Fruit fly (Drosophila melanogaster): Measurements from ENCODE around the gene Cpr76Bd.

Cpr76Bd gene

DNA sequence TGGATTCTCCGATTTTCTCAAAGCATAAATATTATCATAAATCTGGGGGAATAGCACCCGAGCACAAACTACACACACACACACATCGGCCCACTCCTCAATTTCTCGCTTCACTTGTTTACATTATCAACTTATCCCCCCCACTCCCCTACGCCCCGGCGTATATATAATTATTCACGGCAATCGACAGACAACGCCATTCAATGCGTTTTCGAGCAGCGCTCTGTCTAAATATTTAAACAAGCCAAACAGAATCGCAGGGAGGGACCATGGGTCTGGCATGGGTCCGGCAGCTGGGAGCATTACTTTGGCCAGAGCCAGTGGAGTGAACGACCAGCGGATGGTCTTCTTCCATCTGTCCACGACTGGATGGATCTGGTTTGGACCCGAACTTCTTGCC is 43.1 kb downstream of the Cpr76Bd start (continued):
- TF ChIP-seq exex (tag; optimal IDR thresholded peaks at IDR 0.05) (no peak), run (tag; optimal IDR thresholded peaks at IDR 0.05) (no peak), CG4617 (GFP tag; optimal IDR thresholded peaks at IDR 0.05; ENCODE audit: borderline replicate concordance) (no peak), knrl (GFP tag; IDR thresholded peaks at IDR 0.05; ENCODE audit: partially characterized antibody) (no peak), CG32772 (GFP tag; IDR thresholded peaks at IDR 0.05) (no peak), gsb-n (tag; optimal IDR thresholded peaks at IDR 0.05) (peak; percentile 77), mam (GFP tag; optimal IDR thresholded peaks at IDR 0.05) (no peak), CG5245 (GFP tag; optimal IDR thresholded peaks at IDR 0.05) (no peak), Mrtf (GFP tag; IDR thresholded peaks at IDR 0.05) (no peak), CG32532 (GFP tag; IDR thresholded peaks at IDR 0.05) (no peak), Ptx1 (GFP tag; IDR thresholded peaks at IDR 0.05) (no peak), aop (GFP tag; IDR thresholded peaks at IDR 0.05) (no peak), da (GFP tag; optimal IDR thresholded peaks at IDR 0.05) (peak; percentile 2), CG18619 (GFP tag; optimal IDR thresholded peaks at IDR 0.05) (peak; percentile 24), ase (GFP tag; IDR thresholded peaks at IDR 0.05) (no peak), Fer1 (GFP tag; optimal IDR thresholded peaks at IDR 0.05) (peak; percentile 35), btn (GFP tag; optimal IDR thresholded peaks at IDR 0.05) (peak; percentile 16), fd64A (GFP tag; optimal IDR thresholded peaks at IDR 0.05) (peak; percentile 86), CTCF (GFP tag; optimal IDR thresholded peaks at IDR 0.05) (no peak), CG10543 (GFP tag; optimal IDR thresholded peaks at IDR 0.05) (peak; percentile 75), crc (GFP tag; optimal IDR thresholded peaks at IDR 0.05) (no peak), CG9876 (GFP tag; optimal IDR thresholded peaks at IDR 0.05) (no peak), Doc3 (GFP tag; IDR thresholded peaks at IDR 0.05; ENCODE audit: partially characterized antibody) (no peak), CG1529 (GFP tag; optimal IDR thresholded peaks at IDR 0.05) (peak; percentile 59), ewg (GFP tag; optimal IDR thresholded peaks at IDR 0.05) (no peak), TFAM (GFP tag; optimal IDR thresholded peaks at IDR 0.05) (no peak), NK7.1 (GFP tag; optimal IDR thresholded peaks at IDR 0.05) (no peak), sima (GFP tag; optimal IDR thresholded peaks at IDR 0.05) (no peak), ato (GFP tag; IDR thresholded peaks at IDR 0.05; ENCODE audit: partially characterized antibody) (no peak), org-1 (GFP tag; optimal IDR thresholded peaks at IDR 0.05) (peak; percentile 80), row (GFP tag; IDR thresholded peaks at IDR 0.05) (no peak), slp2 (GFP tag; optimal IDR thresholded peaks at IDR 0.05) (peak; percentile 1), CG2712 (tag; optimal IDR thresholded peaks at IDR 0.05) (peak; percentile 38), mld (GFP tag; IDR thresholded peaks at IDR 0.05; ENCODE audit: partially characterized antibody) (no peak), CG17359 (tag; optimal IDR thresholded peaks at IDR 0.05) (peak; percentile 36), CG12769 (tag; optimal IDR thresholded peaks at IDR 0.05) (peak; percentile 75), H2.0 (GFP tag; IDR thresholded peaks at IDR 0.05) (peak; percentile 33; the same call in 1 of the 2 replicates), seq (GFP tag; IDR thresholded peaks at IDR 0.05) (no peak), jigr1 (GFP tag; IDR thresholded peaks at IDR 0.05) (no peak), cwo (GFP tag; optimal IDR thresholded peaks at IDR 0.05) (no peak), CG12071 (GFP tag; optimal IDR thresholded peaks at IDR 0.05) (peak; percentile 66), CG15011 (GFP tag; optimal IDR thresholded peaks at IDR 0.05) (no peak), CG6791 (GFP tag; IDR thresholded peaks at IDR 0.05; ENCODE audit: partially characterized antibody) (no peak), unpg (GFP tag; optimal IDR thresholded peaks at IDR 0.05) (peak; percentile 53), Lhr (GFP tag; optimal IDR thresholded peaks at IDR 0.05) (peak; percentile 18), scrt (GFP tag; optimal IDR thresholded peaks at IDR 0.05) (no peak), dm (GFP tag; optimal IDR thresholded peaks at IDR 0.05) (no peak), CG2202 (tag; optimal IDR thresholded peaks at IDR 0.05) (peak; percentile 45), sr (GFP tag; IDR thresholded peaks at IDR 0.05) (no peak), lilli (GFP tag; optimal IDR thresholded peaks at IDR 0.05) (no peak), NC2α (GFP tag; optimal IDR thresholded peaks at IDR 0.05) (peak; percentile 29), chinmo (GFP tag; IDR thresholded peaks at IDR 0.05; ENCODE audit: partially characterized antibody) (0 out of 4 replicates have a peak, but pooled peaks have one; percentile 59)
